Worm (Caenorhabditis elegans) whole organism, L2 larva: ENCODE results near the gene F21C10.11.

Source experiments
- C34F6.9 ChIP-seq: fragments of 150-350 bp; optimal IDR thresholded peaks from 2 replicates; lab custom pipeline; 2014; ENCODE audit warnings: missing biosample characterization, missing genetic modification characterization
- F13H6.1 ChIP-seq: sonication (generic microtip); optimal IDR thresholded peaks from 2 replicates; lab custom pipeline; 2016; ENCODE audit warnings: missing genetic modification characterization, missing compliant biosample characterization
- Y55F3AM.14 ChIP-seq: fragments of 200-800 bp; sonication (Bioruptor generic); optimal IDR thresholded peaks from 2 replicates; lab custom pipeline; 2018; ENCODE audit warnings: mild to moderate bottlenecking, missing genetic modification characterization, missing compliant biosample characterization
- ZK546.5 ChIP-seq: sonication (generic microtip); optimal IDR thresholded peaks from 2 replicates; lab custom pipeline; 2017; ENCODE audit warnings: missing biosample characterization, missing genetic modification characterization
- aly-2 ChIP-seq: fragments of 150-350 bp; optimal IDR thresholded peaks from 2 replicates; lab custom pipeline; 2014; ENCODE audit warnings: missing biosample characterization, missing genetic modification characterization
- ama-1 ChIP-seq: fragments of 150-350 bp; optimal IDR thresholded peaks from 2 replicates; lab custom pipeline; 2018; ENCODE audit warnings: inconsistent platforms
- blmp-1 ChIP-seq: sonication (generic microtip); optimal IDR thresholded peaks from 2 replicates; lab custom pipeline; 2017; ENCODE audit warnings: missing genetic modification characterization, mild to moderate bottlenecking, missing compliant biosample characterization, antibody characterized with exemption, moderate library complexity; ENCODE audit not compliant: insufficient read depth
- ceh-16 ChIP-seq: fragments of 150-350 bp; optimal IDR thresholded peaks from 2 replicates; lab custom pipeline; 2014; ENCODE audit warnings: missing biosample characterization, missing genetic modification characterization
- ceh-82 ChIP-seq: fragments of 150-350 bp; optimal IDR thresholded peaks from 2 replicates; lab custom pipeline; 2014; ENCODE audit warnings: missing biosample characterization, missing genetic modification characterization
- crh-2 ChIP-seq: sonication (generic microtip); optimal IDR thresholded peaks from 2 replicates; lab custom pipeline; 2017; ENCODE audit warnings: missing biosample characterization, missing genetic modification characterization
- dmd-4 ChIP-seq: sonication (generic microtip); optimal IDR thresholded peaks from 2 replicates; lab custom pipeline; 2017; ENCODE audit warnings: missing biosample characterization, missing genetic modification characterization
- egl-27 ChIP-seq: sonication (generic microtip); optimal IDR thresholded peaks from 3 replicates; lab custom pipeline; 2017; ENCODE audit warnings: missing biosample characterization, missing genetic modification reagents, missing genetic modification characterization
- elt-1 ChIP-seq: fragments of 150-350 bp; optimal IDR thresholded peaks from 2 replicates; lab custom pipeline; 2014; ENCODE audit warnings: missing biosample characterization, missing genetic modification characterization
- elt-3 ChIP-seq: sonication (generic microtip); optimal IDR thresholded peaks from 2 replicates; lab custom pipeline; 2017; ENCODE audit warnings: missing biosample characterization, missing genetic modification characterization
- fos-1 ChIP-seq: fragments of 150-350 bp; optimal IDR thresholded peaks from 2 replicates; lab custom pipeline; 2014; ENCODE audit warnings: missing biosample characterization, missing genetic modification characterization
- gmeb-1 ChIP-seq: fragments of 150-350 bp; optimal IDR thresholded peaks from 2 replicates; lab custom pipeline; 2014; ENCODE audit warnings: missing biosample characterization, missing genetic modification characterization
- lin-11 ChIP-seq: fragments of 150-350 bp; sonication (generic microtip); optimal IDR thresholded peaks from 2 replicates; lab custom pipeline; 2014; ENCODE audit warnings: missing biosample characterization, missing genetic modification characterization, inconsistent platforms, mixed read lengths
- lin-13 ChIP-seq: fragments of 150-350 bp; optimal IDR thresholded peaks from 2 replicates; lab custom pipeline; 2014; ENCODE audit warnings: missing biosample characterization, missing genetic modification reagents, missing genetic modification characterization
- lin-39 ChIP-seq: fragments of 150-350 bp; optimal IDR thresholded peaks from 2 replicates; lab custom pipeline; 2014; ENCODE audit warnings: missing biosample characterization, missing genetic modification reagents, missing genetic modification characterization
- lsy-2 ChIP-seq, 2 experiments: fragments of 150-350 bp in 1 of 2; sonication (generic microtip) in 1 of 2; optimal IDR thresholded peaks; 2 replicates each; lab custom pipeline; 2014 to 2017; ENCODE audit warnings: missing biosample characterization in 2 of 2, missing genetic modification characterization in 2 of 2
- mab-5 ChIP-seq: fragments of 150-350 bp; optimal IDR thresholded peaks from 2 replicates; lab custom pipeline; 2014; ENCODE audit warnings: missing biosample characterization, missing genetic modification characterization
- mbf-1 ChIP-seq: sonication (generic microtip); optimal IDR thresholded peaks from 2 replicates; lab custom pipeline; 2017; ENCODE audit warnings: missing biosample characterization, missing genetic modification characterization
- mdl-1 ChIP-seq, 2 experiments: fragments of 150-350 bp in 1 of 2; sonication (generic microtip) in 1 of 2; optimal IDR thresholded peaks; 2 replicates each; lab custom pipeline; 2017; ENCODE audit warnings: missing biosample characterization in 2 of 2, missing genetic modification characterization in 2 of 2
- nhr-11 ChIP-seq: fragments of 150-350 bp; optimal IDR thresholded peaks from 2 replicates; lab custom pipeline; 2014; ENCODE audit warnings: missing biosample characterization, missing genetic modification characterization
- nhr-12 ChIP-seq: fragments of 150-350 bp; optimal IDR thresholded peaks from 2 replicates; lab custom pipeline; 2014; ENCODE audit warnings: missing biosample characterization, missing genetic modification characterization
- nhr-21 ChIP-seq: fragments of 150-350 bp; optimal IDR thresholded peaks from 2 replicates; lab custom pipeline; 2014; ENCODE audit warnings: missing biosample characterization, missing genetic modification characterization
- nhr-23 ChIP-seq: fragments of 150-350 bp; optimal IDR thresholded peaks from 2 replicates; lab custom pipeline; 2014; ENCODE audit warnings: missing biosample characterization, missing genetic modification reagents, missing genetic modification characterization
- nhr-237 ChIP-seq: fragments of 150-350 bp; optimal IDR thresholded peaks from 2 replicates; lab custom pipeline; 2014; ENCODE audit warnings: missing biosample characterization, missing genetic modification characterization
- nhr-25 ChIP-seq: fragments of 150-350 bp; sonication (generic microtip); optimal IDR thresholded peaks from 3 replicates; lab custom pipeline; 2014; ENCODE audit warnings: missing biosample characterization, missing genetic modification characterization
- peb-1 ChIP-seq: fragments of 150-350 bp; optimal IDR thresholded peaks from 2 replicates; lab custom pipeline; 2014; ENCODE audit warnings: missing biosample characterization, missing genetic modification characterization
- sem-4 ChIP-seq: fragments of 150-350 bp; optimal IDR thresholded peaks from 2 replicates; lab custom pipeline; 2014; ENCODE audit warnings: missing biosample characterization, missing genetic modification reagents, missing genetic modification characterization
- skn-1 ChIP-seq: sonication (generic microtip); optimal IDR thresholded peaks from 2 replicates; lab custom pipeline; 2017; ENCODE audit warnings: missing biosample characterization, missing genetic modification characterization
- sma-3 ChIP-seq: sonication (generic microtip); optimal IDR thresholded peaks from 2 replicates; lab custom pipeline; 2016; ENCODE audit warnings: missing genetic modification reagents, missing genetic modification characterization, missing compliant biosample characterization
- sma-9 ChIP-seq, 2 experiments: fragments of 150-350 bp in 1 of 2; sonication (generic microtip) in 1 of 2; optimal IDR thresholded peaks; 2 replicates each; lab custom pipeline; 2014 to 2016; ENCODE audit warnings: missing genetic modification characterization in 2 of 2, mild to moderate bottlenecking in 1 of 2, missing biosample characterization in 1 of 2, missing compliant biosample characterization in 1 of 2, missing genetic modification reagents in 1 of 2, moderate library complexity in 1 of 2
- unc-39 ChIP-seq: fragments of 150-350 bp; optimal IDR thresholded peaks from 2 replicates; lab custom pipeline; 2014; ENCODE audit warnings: missing biosample characterization, missing genetic modification characterization
- unc-55 ChIP-seq: fragments of 150-350 bp; sonication (generic microtip); optimal IDR thresholded peaks from 3 replicates; lab custom pipeline; 2014; ENCODE audit warnings: missing biosample characterization, missing genetic modification reagents, missing genetic modification characterization
- unc-62 ChIP-seq: fragments of 150-350 bp; optimal IDR thresholded peaks from 2 replicates; lab custom pipeline; 2014; ENCODE audit warnings: missing biosample characterization, missing genetic modification reagents, missing genetic modification characterization
- ztf-1 ChIP-seq: fragments of 200-800 bp; sonication (Bioruptor generic); conservative IDR thresholded peaks from 2 replicates; pipeline ENCODE4 v1.3.6; 2022; ENCODE audit warnings: missing genetic modification characterization, missing compliant biosample characterization
- ztf-11 ChIP-seq: sonication (generic microtip); optimal IDR thresholded peaks from 2 replicates; lab custom pipeline; 2017; ENCODE audit warnings: missing biosample characterization, missing genetic modification characterization
- ztf-4 ChIP-seq: fragments of 150-350 bp; optimal IDR thresholded peaks from 2 replicates; lab custom pipeline; 2014; ENCODE audit warnings: missing biosample characterization, missing genetic modification characterization

The F21C10.11 gene

ce11 chrV:9081410-9081809 is 41.9 kb upstream of the F21C10.11 start:
- peak; percentile 22 for TF ChIP-seq F13H6.1 (tag; lab: Kevin White, UChicago)
- no peak for TF ChIP-seq ztf-4 (tag; lab: Kevin White, UChicago)
- TF ChIP-seq aly-2 (tag; lab: Kevin White, UChicago): no peak
- TF ChIP-seq lsy-2 (tag; optimal IDR thresholded peaks at IDR 0.05; lab: Kevin White, UChicago): no peak
- no peak for TF ChIP-seq unc-55 (GFP tag; lab: Kevin White, UChicago)
- no peak for TF ChIP-seq C34F6.9 (tag; lab: Kevin White, UChicago)
- TF ChIP-seq lin-13 (GFP tag; lab: Kevin White, UChicago): no peak
- no peak for TF ChIP-seq lin-11 (tag; lab: Kevin White, UChicago)
- no peak for TF ChIP-seq mbf-1 (tag; lab: Kevin White, UChicago)
- TF ChIP-seq nhr-21 (tag; lab: Kevin White, UChicago): no peak
- TF ChIP-seq unc-39 (tag; lab: Kevin White, UChicago): no peak
- no peak for TF ChIP-seq lin-39 (tag; lab: Kevin White, UChicago)
- no peak for TF ChIP-seq nhr-12 (tag; lab: Kevin White, UChicago)
- no peak for TF ChIP-seq nhr-237 (tag; lab: Kevin White, UChicago)
- TF ChIP-seq elt-1: no peak
- peak; percentile 21 for TF ChIP-seq crh-2 (tag; lab: Kevin White, UChicago)
- peak; percentile 61 for TF ChIP-seq fos-1 (tag; lab: Kevin White, UChicago)
- TF ChIP-seq mab-5 (tag; lab: Kevin White, UChicago): no peak
- TF ChIP-seq ama-1: no peak
- TF ChIP-seq Y55F3AM.14: no peak
- TF ChIP-seq ceh-16 (tag; lab: Kevin White, UChicago): no peak

ce11 chrV:9082350-9082749 is 40.9 kb upstream of the F21C10.11 start:
- TF ChIP-seq ztf-4 (tag; lab: Kevin White, UChicago): no peak
- TF ChIP-seq dmd-4: no peak
- no peak for TF ChIP-seq C34F6.9 (tag; lab: Kevin White, UChicago)
- no peak for TF ChIP-seq sma-3 (GFP tag; lab: Kevin White, UChicago)
- no peak for TF ChIP-seq nhr-11 (tag; lab: Kevin White, UChicago)
- no peak for TF ChIP-seq ztf-1 (GFP tag; lab: Robert Waterston, UW)
- TF ChIP-seq unc-62: no peak
- no peak for TF ChIP-seq fos-1 (tag; lab: Kevin White, UChicago)
- no peak for TF ChIP-seq gmeb-1 (tag; lab: Kevin White, UChicago)

ce11 chrV:9084252-9084651 is 39.0 kb upstream of the F21C10.11 start:
- TF ChIP-seq sma-3 (GFP tag; lab: Kevin White, UChicago) (peak; percentile 17), sma-9 (GFP tag; optimal IDR thresholded peaks at IDR 0.05; lab: Kevin White, UChicago) (peak; percentile 68), sma-9 (tag; optimal IDR thresholded peaks at IDR 0.05; lab: Kevin White, UChicago) (no peak), lin-11 (tag; lab: Kevin White, UChicago) (no peak)

- TF ChIP-seq crh-2 (tag; lab: Kevin White, UChicago) (peak; percentile 16), ztf-11 (tag; lab: Kevin White, UChicago) (no peak), ztf-4 (tag; lab: Kevin White, UChicago) (no peak), nhr-21 (tag; lab: Kevin White, UChicago) (peak; percentile 71), lin-39 (tag; lab: Kevin White, UChicago) (no peak), sma-9 (GFP tag; optimal IDR thresholded peaks at IDR 0.05; lab: Kevin White, UChicago) (peak; percentile 56), sma-9 (tag; optimal IDR thresholded peaks at IDR 0.05; lab: Kevin White, UChicago) (no peak), fos-1 (tag; lab: Kevin White, UChicago) (peak; percentile 76), egl-27 (tag; lab: Kevin White, UChicago) (peak; percentile 24), ZK546.5 (no peak), nhr-11 (tag; lab: Kevin White, UChicago) (no peak), nhr-25 (tag; lab: Kevin White, UChicago) (peak; percentile 63), nhr-12 (tag; lab: Kevin White, UChicago) (no peak), aly-2 (tag; lab: Kevin White, UChicago) (no peak), sma-3 (GFP tag; lab: Kevin White, UChicago) (peak; percentile 92), mdl-1 (tag; optimal IDR thresholded peaks at IDR 0.05; lab: Kevin White, UChicago) (peak in 1 of 2 experiments; percentile 7)
Observed at ce11 chrV:9085845-9086244, 37.4 kb upstream of the F21C10.11 start.

ce11 chrV:9088758-9089157 is 34.5 kb upstream of the F21C10.11 start:
- no peak for TF ChIP-seq ZK546.5
- TF ChIP-seq peb-1 (tag; lab: Kevin White, UChicago): no peak
- TF ChIP-seq sem-4: no peak
- TF ChIP-seq nhr-237 (tag; lab: Kevin White, UChicago): no peak
- peak; percentile 96 for TF ChIP-seq ama-1
- TF ChIP-seq lin-39 (tag; lab: Kevin White, UChicago): no peak
- TF ChIP-seq blmp-1: no peak
- no peak for TF ChIP-seq nhr-23 (tag; lab: Kevin White, UChicago)
- peak; percentile 47 for TF ChIP-seq C34F6.9 (tag; lab: Kevin White, UChicago)
- no peak for TF ChIP-seq skn-1 (tag; lab: Kevin White, UChicago)
- no peak for TF ChIP-seq Y55F3AM.14
- TF ChIP-seq ceh-82: no peak
- no peak for TF ChIP-seq crh-2 (tag; lab: Kevin White, UChicago)
- no peak for TF ChIP-seq elt-3
